Worm (Caenorhabditis elegans) whole organism, L2 larva: ENCODE results near the gene his-73.

Experiments
- C34F6.9 ChIP-seq: fragments of 150-350 bp; optimal IDR thresholded peaks from 2 replicates; lab custom pipeline; 2014; ENCODE audit warnings: missing biosample characterization, missing genetic modification characterization
- R02D3.7 ChIP-seq: fragments of 150-350 bp; optimal IDR thresholded peaks from 2 replicates; lab custom pipeline; 2014; ENCODE audit warnings: missing biosample characterization, missing genetic modification characterization
- Y55F3AM.14 ChIP-seq: fragments of 200-800 bp; sonication (Bioruptor generic); optimal IDR thresholded peaks from 2 replicates; lab custom pipeline; 2018; ENCODE audit warnings: mild to moderate bottlenecking, missing genetic modification characterization, missing compliant biosample characterization
- ZK546.5 ChIP-seq: sonication (generic microtip); optimal IDR thresholded peaks from 2 replicates; lab custom pipeline; 2017; ENCODE audit warnings: missing biosample characterization, missing genetic modification characterization
- alr-1 ChIP-seq: fragments of 150-350 bp; optimal IDR thresholded peaks from 2 replicates; lab custom pipeline; 2014; ENCODE audit warnings: missing biosample characterization, missing genetic modification characterization
- aly-2 ChIP-seq: fragments of 150-350 bp; optimal IDR thresholded peaks from 2 replicates; lab custom pipeline; 2014; ENCODE audit warnings: missing biosample characterization, missing genetic modification characterization
- ama-1 ChIP-seq: fragments of 150-350 bp; optimal IDR thresholded peaks from 2 replicates; lab custom pipeline; 2018; ENCODE audit warnings: inconsistent platforms
- blmp-1 ChIP-seq: sonication (generic microtip); optimal IDR thresholded peaks from 2 replicates; lab custom pipeline; 2017; ENCODE audit warnings: missing genetic modification characterization, mild to moderate bottlenecking, missing compliant biosample characterization, antibody characterized with exemption, moderate library complexity; ENCODE audit not compliant: insufficient read depth
- ceh-82 ChIP-seq: fragments of 150-350 bp; optimal IDR thresholded peaks from 2 replicates; lab custom pipeline; 2014; ENCODE audit warnings: missing biosample characterization, missing genetic modification characterization
- crh-2 ChIP-seq: sonication (generic microtip); optimal IDR thresholded peaks from 2 replicates; lab custom pipeline; 2017; ENCODE audit warnings: missing biosample characterization, missing genetic modification characterization
- dmd-4 ChIP-seq: sonication (generic microtip); optimal IDR thresholded peaks from 2 replicates; lab custom pipeline; 2017; ENCODE audit warnings: missing biosample characterization, missing genetic modification characterization
- egl-27 ChIP-seq: sonication (generic microtip); optimal IDR thresholded peaks from 3 replicates; lab custom pipeline; 2017; ENCODE audit warnings: missing biosample characterization, missing genetic modification reagents, missing genetic modification characterization
- elt-1 ChIP-seq: fragments of 150-350 bp; optimal IDR thresholded peaks from 2 replicates; lab custom pipeline; 2014; ENCODE audit warnings: missing biosample characterization, missing genetic modification characterization
- elt-3 ChIP-seq: sonication (generic microtip); optimal IDR thresholded peaks from 2 replicates; lab custom pipeline; 2017; ENCODE audit warnings: missing biosample characterization, missing genetic modification characterization
- gmeb-1 ChIP-seq: fragments of 150-350 bp; optimal IDR thresholded peaks from 2 replicates; lab custom pipeline; 2014; ENCODE audit warnings: missing biosample characterization, missing genetic modification characterization
- lin-11 ChIP-seq: fragments of 150-350 bp; sonication (generic microtip); optimal IDR thresholded peaks from 2 replicates; lab custom pipeline; 2014; ENCODE audit warnings: missing biosample characterization, missing genetic modification characterization, inconsistent platforms, mixed read lengths
- lin-39 ChIP-seq: fragments of 150-350 bp; optimal IDR thresholded peaks from 2 replicates; lab custom pipeline; 2014; ENCODE audit warnings: missing biosample characterization, missing genetic modification reagents, missing genetic modification characterization
- lsy-2 ChIP-seq, 2 experiments: fragments of 150-350 bp in 1 of 2; sonication (generic microtip) in 1 of 2; optimal IDR thresholded peaks; 2 replicates each; lab custom pipeline; 2014 to 2017; ENCODE audit warnings: missing biosample characterization in 2 of 2, missing genetic modification characterization in 2 of 2
- mab-5 ChIP-seq: fragments of 150-350 bp; optimal IDR thresholded peaks from 2 replicates; lab custom pipeline; 2014; ENCODE audit warnings: missing biosample characterization, missing genetic modification characterization
- mbf-1 ChIP-seq: sonication (generic microtip); optimal IDR thresholded peaks from 2 replicates; lab custom pipeline; 2017; ENCODE audit warnings: missing biosample characterization, missing genetic modification characterization
- mdl-1 ChIP-seq, 2 experiments: fragments of 150-350 bp in 1 of 2; sonication (generic microtip) in 1 of 2; optimal IDR thresholded peaks; 2 replicates each; lab custom pipeline; 2017; ENCODE audit warnings: missing biosample characterization in 2 of 2, missing genetic modification characterization in 2 of 2
- nhr-10 ChIP-seq: sonication (generic microtip); optimal IDR thresholded peaks from 2 replicates; lab custom pipeline; 2017; ENCODE audit warnings: missing biosample characterization, missing genetic modification characterization
- nhr-12 ChIP-seq: fragments of 150-350 bp; optimal IDR thresholded peaks from 2 replicates; lab custom pipeline; 2014; ENCODE audit warnings: missing biosample characterization, missing genetic modification characterization
- nhr-129 ChIP-seq: fragments of 150-350 bp; optimal IDR thresholded peaks from 2 replicates; lab custom pipeline; 2014; ENCODE audit warnings: missing biosample characterization, missing genetic modification characterization
- nhr-21 ChIP-seq: fragments of 150-350 bp; optimal IDR thresholded peaks from 2 replicates; lab custom pipeline; 2014; ENCODE audit warnings: missing biosample characterization, missing genetic modification characterization
- nhr-23 ChIP-seq: fragments of 150-350 bp; optimal IDR thresholded peaks from 2 replicates; lab custom pipeline; 2014; ENCODE audit warnings: missing biosample characterization, missing genetic modification reagents, missing genetic modification characterization
- nhr-237 ChIP-seq: fragments of 150-350 bp; optimal IDR thresholded peaks from 2 replicates; lab custom pipeline; 2014; ENCODE audit warnings: missing biosample characterization, missing genetic modification characterization
- nhr-25 ChIP-seq: fragments of 150-350 bp; sonication (generic microtip); optimal IDR thresholded peaks from 3 replicates; lab custom pipeline; 2014; ENCODE audit warnings: missing biosample characterization, missing genetic modification characterization
- nhr-6 ChIP-seq: fragments of 150-350 bp; optimal IDR thresholded peaks from 2 replicates; lab custom pipeline; 2014; ENCODE audit warnings: missing biosample characterization, missing genetic modification characterization
- nhr-77 ChIP-seq: fragments of 150-350 bp; optimal IDR thresholded peaks from 2 replicates; lab custom pipeline; 2014; ENCODE audit warnings: missing biosample characterization, missing genetic modification characterization
- sem-4 ChIP-seq: fragments of 150-350 bp; optimal IDR thresholded peaks from 2 replicates; lab custom pipeline; 2014; ENCODE audit warnings: missing biosample characterization, missing genetic modification reagents, missing genetic modification characterization
- skn-1 ChIP-seq: sonication (generic microtip); optimal IDR thresholded peaks from 2 replicates; lab custom pipeline; 2017; ENCODE audit warnings: missing biosample characterization, missing genetic modification characterization
- sma-3 ChIP-seq: sonication (generic microtip); optimal IDR thresholded peaks from 2 replicates; lab custom pipeline; 2016; ENCODE audit warnings: missing genetic modification reagents, missing genetic modification characterization, missing compliant biosample characterization
- sma-9 ChIP-seq, 2 experiments: fragments of 150-350 bp in 1 of 2; sonication (generic microtip) in 1 of 2; optimal IDR thresholded peaks; 2 replicates each; lab custom pipeline; 2014 to 2016; ENCODE audit warnings: missing genetic modification characterization in 2 of 2, mild to moderate bottlenecking in 1 of 2, missing biosample characterization in 1 of 2, missing compliant biosample characterization in 1 of 2, missing genetic modification reagents in 1 of 2, moderate library complexity in 1 of 2
- unc-39 ChIP-seq: fragments of 150-350 bp; optimal IDR thresholded peaks from 2 replicates; lab custom pipeline; 2014; ENCODE audit warnings: missing biosample characterization, missing genetic modification characterization
- unc-55 ChIP-seq: fragments of 150-350 bp; sonication (generic microtip); optimal IDR thresholded peaks from 3 replicates; lab custom pipeline; 2014; ENCODE audit warnings: missing biosample characterization, missing genetic modification reagents, missing genetic modification characterization
- unc-62 ChIP-seq: fragments of 150-350 bp; optimal IDR thresholded peaks from 2 replicates; lab custom pipeline; 2014; ENCODE audit warnings: missing biosample characterization, missing genetic modification reagents, missing genetic modification characterization
- zag-1 ChIP-seq: fragments of 150-350 bp; optimal IDR thresholded peaks from 2 replicates; lab custom pipeline; 2014; ENCODE audit warnings: missing biosample characterization, missing genetic modification characterization
- ztf-1 ChIP-seq: fragments of 200-800 bp; sonication (Bioruptor generic); conservative IDR thresholded peaks from 2 replicates; pipeline ENCODE4 v1.3.6; 2022; ENCODE audit warnings: missing genetic modification characterization, missing compliant biosample characterization
- ztf-11 ChIP-seq: sonication (generic microtip); optimal IDR thresholded peaks from 2 replicates; lab custom pipeline; 2017; ENCODE audit warnings: missing biosample characterization, missing genetic modification characterization
- ztf-4 ChIP-seq: fragments of 150-350 bp; optimal IDR thresholded peaks from 2 replicates; lab custom pipeline; 2014; ENCODE audit warnings: missing biosample characterization, missing genetic modification characterization

The his-73 gene

DNA sequence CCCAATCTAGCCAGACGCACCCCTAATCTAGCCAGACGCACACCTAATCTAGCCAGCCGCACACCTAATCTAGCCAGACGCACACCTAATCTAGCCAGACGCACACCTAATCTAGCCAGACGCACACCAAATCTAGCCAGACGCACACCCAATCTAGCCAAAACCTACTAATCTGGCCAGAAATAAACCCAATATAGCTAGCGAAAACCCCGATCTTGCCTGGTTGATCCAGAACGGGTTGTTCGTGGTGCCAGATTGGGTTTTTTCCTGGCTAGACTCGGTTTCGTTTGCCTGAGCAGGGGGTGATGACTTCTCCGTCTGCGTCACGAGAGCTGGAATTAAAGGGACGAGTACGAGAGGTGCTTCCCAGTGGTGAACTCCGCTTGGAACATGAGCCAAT is 624 bp downstream of the his-73 start, which contains the start of gene W09H1.3:
W09H1.3 (plus strand) TSS at position 301 of the 400 bp plus-strand sequence.
- TF ChIP-seq elt-1 (tag; lab: Kevin White, UChicago) (no peak), ztf-4 (tag; lab: Kevin White, UChicago) (no peak), alr-1 (tag; lab: Kevin White, UChicago) (no peak), lsy-2 (tag; optimal IDR thresholded peaks at IDR 0.05; lab: Kevin White, UChicago) (no peak), ZK546.5 (tag; lab: Kevin White, UChicago) (no peak), sem-4 (tag; lab: Kevin White, UChicago) (no peak)
- TF ChIP-seq, all 48 proteins: peak for 0

- peak in 1 of 2 experiments; percentile 65 for TF ChIP-seq lsy-2 (tag; optimal IDR thresholded peaks at IDR 0.05; lab: Kevin White, UChicago)
- peak; percentile 86 for TF ChIP-seq R02D3.7 (tag; lab: Kevin White, UChicago)
- peak; percentile 45 for TF ChIP-seq crh-2 (tag; lab: Kevin White, UChicago)
- TF ChIP-seq sma-3 = no peak
- TF ChIP-seq aly-2 (tag; lab: Kevin White, UChicago) = no peak
- TF ChIP-seq nhr-129 (tag; lab: Kevin White, UChicago) = peak; percentile 29
- peak; percentile 33 for TF ChIP-seq nhr-25
- no peak for TF ChIP-seq ztf-4 (tag; lab: Kevin White, UChicago)
- no peak for TF ChIP-seq sma-9 (GFP tag; optimal IDR thresholded peaks at IDR 0.05; lab: Kevin White, UChicago)
- TF ChIP-seq sma-9 (tag; optimal IDR thresholded peaks at IDR 0.05; lab: Kevin White, UChicago) = no peak
- TF ChIP-seq ztf-1 (GFP tag; lab: Robert Waterston, UW) = no peak
- no peak for TF ChIP-seq unc-39 (tag; lab: Kevin White, UChicago)
- no peak for TF ChIP-seq nhr-23
- peak; percentile 59 for TF ChIP-seq C34F6.9 (tag; lab: Kevin White, UChicago)
- no peak for TF ChIP-seq sem-4 (tag; lab: Kevin White, UChicago)
- peak; percentile 69 for TF ChIP-seq unc-55 (GFP tag; lab: Kevin White, UChicago)
- no peak for TF ChIP-seq ztf-11 (tag; lab: Kevin White, UChicago)
- no peak for TF ChIP-seq ZK546.5 (tag; lab: Kevin White, UChicago)
- no peak for TF ChIP-seq egl-27 (tag; lab: Kevin White, UChicago)
- no peak for TF ChIP-seq mab-5 (tag; lab: Kevin White, UChicago)
- no peak for TF ChIP-seq zag-1
These were observed 3.7 kb downstream of the his-73 start, which contains the start of gene mecr-1 for ce11 chrII:13187188-13187587. Gene mecr-1, minus strand, starts transcription at chrII:13187314.

DNA sequence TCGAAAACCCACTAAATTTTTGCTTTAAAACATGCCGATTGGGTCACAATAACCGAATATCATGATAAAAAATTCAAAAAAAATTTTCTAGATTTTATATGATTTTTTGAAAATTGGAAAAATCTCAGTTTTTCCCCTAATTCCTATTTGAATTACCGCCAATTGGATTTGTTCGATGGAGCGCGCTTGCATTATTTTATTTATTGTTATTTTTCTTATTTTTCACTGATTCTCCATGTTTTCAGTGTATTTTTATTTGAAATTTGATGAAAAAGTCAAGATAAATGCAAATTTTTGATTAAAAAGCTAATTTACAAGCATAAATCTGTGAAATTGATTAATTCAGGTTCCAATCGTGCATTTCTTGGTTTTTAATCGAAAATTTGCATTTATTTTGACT is 4.6 kb downstream of the his-73 start:
- TF ChIP-seq blmp-1 (tag; lab: Kevin White, UChicago) = no peak
- no peak for TF ChIP-seq crh-2 (tag; lab: Kevin White, UChicago)
- TF ChIP-seq sem-4 (tag; lab: Kevin White, UChicago) = no peak
- no peak for TF ChIP-seq nhr-129 (tag; lab: Kevin White, UChicago)
- TF ChIP-seq mbf-1 (tag; lab: Kevin White, UChicago) = no peak
- no peak for TF ChIP-seq nhr-77
- TF ChIP-seq egl-27 (tag; lab: Kevin White, UChicago) = no peak
- TF ChIP-seq C34F6.9 (tag; lab: Kevin White, UChicago) = no peak
- no peak for TF ChIP-seq ama-1
- no peak for TF ChIP-seq skn-1 (tag; lab: Kevin White, UChicago)
- TF ChIP-seq zag-1 = no peak
- TF ChIP-seq R02D3.7 (tag; lab: Kevin White, UChicago) = no peak
- no peak for TF ChIP-seq unc-39 (tag; lab: Kevin White, UChicago)
- TF ChIP-seq nhr-12 (tag; lab: Kevin White, UChicago) = no peak
- no peak for TF ChIP-seq nhr-237 (tag; lab: Kevin White, UChicago)
- no peak for TF ChIP-seq nhr-25
- no peak for TF ChIP-seq nhr-10 (tag; lab: Kevin White, UChicago)
- TF ChIP-seq, all 48 proteins: peak for 0

DNA sequence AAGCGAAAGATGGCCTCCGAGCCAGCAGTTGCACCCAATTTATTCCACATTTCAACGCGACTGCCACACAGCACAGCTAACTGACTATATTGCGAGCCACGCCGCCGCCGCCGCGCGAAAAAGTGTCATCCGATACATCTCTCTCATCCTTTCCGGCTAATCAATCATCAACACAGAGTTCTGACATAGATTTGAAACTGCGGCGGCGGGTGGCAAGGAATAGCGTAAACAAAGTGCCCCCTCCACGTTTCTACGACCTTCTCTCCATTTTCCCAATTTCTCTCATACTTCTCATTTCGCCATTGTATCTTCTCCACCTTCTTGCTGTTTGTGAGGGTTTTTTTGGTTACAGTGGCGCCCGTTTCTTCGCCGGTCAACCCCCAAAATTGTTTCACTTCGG is 5.9 kb downstream of the his-73 start:
- TF ChIP-seq blmp-1 (tag; lab: Kevin White, UChicago) (no peak), crh-2 (tag; lab: Kevin White, UChicago) (peak; percentile 50), Y55F3AM.14 (peak; percentile 4), nhr-129 (tag; lab: Kevin White, UChicago) (peak; percentile 44), nhr-6 (tag; lab: Kevin White, UChicago) (no peak), lin-11 (tag; lab: Kevin White, UChicago) (no peak), alr-1 (tag; lab: Kevin White, UChicago) (no peak), elt-3 (tag; lab: Kevin White, UChicago) (no peak), sma-3 (peak; percentile 30), sma-9 (GFP tag; optimal IDR thresholded peaks at IDR 0.05; lab: Kevin White, UChicago) (peak; percentile 82), sma-9 (tag; optimal IDR thresholded peaks at IDR 0.05; lab: Kevin White, UChicago) (no peak), mab-5 (tag; lab: Kevin White, UChicago) (no peak), nhr-21 (tag; lab: Kevin White, UChicago) (peak; percentile 36), R02D3.7 (tag; lab: Kevin White, UChicago) (no peak), mdl-1 (tag; optimal IDR thresholded peaks at IDR 0.05; lab: Kevin White, UChicago) (peak in 1 of 2 experiments; percentile 6), ztf-4 (tag; lab: Kevin White, UChicago) (no peak), ceh-82 (no peak), lin-39 (no peak), ama-1 (no peak), nhr-23 (no peak), aly-2 (tag; lab: Kevin White, UChicago) (no peak), dmd-4 (tag; lab: Kevin White, UChicago) (no peak), lsy-2 (tag; optimal IDR thresholded peaks at IDR 0.05; lab: Kevin White, UChicago) (no peak), elt-1 (tag; lab: Kevin White, UChicago) (no peak), unc-62 (GFP tag; lab: Kevin White, UChicago) (no peak), unc-39 (tag; lab: Kevin White, UChicago) (no peak), nhr-10 (tag; lab: Kevin White, UChicago) (no peak), skn-1 (tag; lab: Kevin White, UChicago) (no peak), gmeb-1 (tag; lab: Kevin White, UChicago) (no peak), ztf-11 (tag; lab: Kevin White, UChicago) (no peak), ztf-1 (GFP tag; lab: Robert Waterston, UW) (no peak), sem-4 (tag; lab: Kevin White, UChicago) (no peak)
